Worm (Caenorhabditis elegans) whole organism, L1 larva: ENCODE results near the gene nhr-228.

ENCODE experiments used
- C16A3.4 ChIP-seq: fragments of 150-350 bp; optimal IDR thresholded peaks from 2 replicates; lab custom pipeline; 2014; ENCODE audit warnings: missing biosample characterization, missing genetic modification characterization
- C34B4.2 ChIP-seq: sonication (generic microtip); optimal IDR thresholded peaks from 2 replicates; lab custom pipeline; 2017; ENCODE audit warnings: mild to moderate bottlenecking, missing genetic modification characterization, missing compliant biosample characterization
- F16B12.6 ChIP-seq: fragments of 150-350 bp; optimal IDR thresholded peaks from 2 replicates; lab custom pipeline; 2014; ENCODE audit warnings: missing biosample characterization, missing genetic modification characterization
- aha-1 ChIP-seq: fragments of 150-350 bp; optimal IDR thresholded peaks from 2 replicates; lab custom pipeline; 2014; ENCODE audit warnings: missing biosample characterization, missing genetic modification characterization
- aly-2 ChIP-seq: fragments of 150-350 bp; optimal IDR thresholded peaks from 2 replicates; lab custom pipeline; 2014; ENCODE audit warnings: missing biosample characterization, missing genetic modification characterization
- ama-1 ChIP-seq: fragments of 150-350 bp; optimal IDR thresholded peaks from 2 replicates; lab custom pipeline; 2014
- blmp-1 ChIP-seq: fragments of 150-350 bp; optimal IDR thresholded peaks from 2 replicates; lab custom pipeline; 2014; ENCODE audit warnings: missing biosample characterization, missing genetic modification characterization
- ceh-82 ChIP-seq, 3 experiments: fragments of 150-350 bp in 1 of 3; sonication (generic microtip) in 2 of 3; optimal IDR thresholded peaks; 2 replicates each; lab custom pipeline; 2014 to 2017; ENCODE audit warnings: missing biosample characterization in 3 of 3, missing genetic modification characterization in 3 of 3
- dpl-1 ChIP-seq, 3 experiments: fragments of 150-350 bp in 2 of 3; sonication (generic microtip) in 1 of 3; optimal IDR thresholded peaks; 2 replicates each; lab custom pipeline; 2014 to 2017; ENCODE audit warnings: missing biosample characterization in 3 of 3, missing genetic modification characterization in 3 of 3, missing genetic modification reagents in 3 of 3
- efl-1 ChIP-seq, 4 experiments: fragments of 150-350 bp; optimal IDR thresholded peaks in 3 of 4; peaks in 1 of 4; 1 replicate in 1 of 4; 2 replicates in 3 of 4; lab custom pipeline; 2014; ENCODE audit warnings: missing biosample characterization in 2 of 4, missing genetic modification characterization in 2 of 4, missing genetic modification reagents in 2 of 4
- efl-3 ChIP-seq: fragments of 200-800 bp; sonication (Bioruptor generic); optimal IDR thresholded peaks from 2 replicates; lab custom pipeline; 2018; ENCODE audit warnings: mild to moderate bottlenecking, missing genetic modification characterization, missing compliant biosample characterization
- elt-2 ChIP-seq: sonication (generic microtip); optimal IDR thresholded peaks from 2 replicates; lab custom pipeline; 2016; ENCODE audit warnings: missing genetic modification characterization, mild to moderate bottlenecking, inconsistent platforms, missing compliant biosample characterization, missing genetic modification reagents
- fkh-8 ChIP-seq: sonication (generic microtip); optimal IDR thresholded peaks from 2 replicates; lab custom pipeline; 2016; ENCODE audit warnings: mild to moderate bottlenecking, missing genetic modification characterization, missing compliant biosample characterization
- hpl-2 ChIP-seq: fragments of 150-350 bp; optimal IDR thresholded peaks from 2 replicates; lab custom pipeline; 2014; ENCODE audit warnings: missing biosample characterization, missing genetic modification reagents, missing genetic modification characterization
- lin-13 ChIP-seq: fragments of 150-350 bp; optimal IDR thresholded peaks from 2 replicates; lab custom pipeline; 2014; ENCODE audit warnings: missing biosample characterization, missing genetic modification reagents, missing genetic modification characterization
- lin-35 ChIP-seq, 2 experiments: fragments of 150-350 bp; optimal IDR thresholded peaks; 2 replicates each; lab custom pipeline; 2014; ENCODE audit warnings: missing biosample characterization in 2 of 2, missing genetic modification characterization in 2 of 2, missing genetic modification reagents in 2 of 2
- lir-3 ChIP-seq: sonication (generic microtip); optimal IDR thresholded peaks from 2 replicates; lab custom pipeline; 2016; ENCODE audit warnings: mild to moderate bottlenecking, missing genetic modification characterization, moderate library complexity, missing compliant biosample characterization; ENCODE audit not compliant: poor library complexity
- lsy-2 ChIP-seq, 2 experiments: fragments of 150-350 bp; optimal IDR thresholded peaks; 2 replicates each; lab custom pipeline; 2014; ENCODE audit warnings: missing biosample characterization in 2 of 2, missing genetic modification characterization in 2 of 2
- mab-9 ChIP-seq: fragments of 200-800 bp; sonication (Bioruptor generic); IDR thresholded peaks from 2 replicates; pipeline ENCODE4 v1.3.6; 2022; ENCODE audit warnings: missing genetic modification reagents, missing genetic modification characterization, missing compliant biosample characterization
- mdl-1 ChIP-seq, 2 experiments: fragments of 150-350 bp; optimal IDR thresholded peaks; 2 replicates each; lab custom pipeline; 2014 to 2017; ENCODE audit warnings: missing biosample characterization in 2 of 2, missing genetic modification characterization in 2 of 2, inconsistent platforms in 1 of 2
- mep-1 ChIP-seq: fragments of 150-350 bp; optimal IDR thresholded peaks from 2 replicates; lab custom pipeline; 2014; ENCODE audit warnings: missing biosample characterization, missing genetic modification characterization
- nhr-12 ChIP-seq: sonication (generic microtip); optimal IDR thresholded peaks from 2 replicates; lab custom pipeline; 2017; ENCODE audit warnings: missing biosample characterization, missing genetic modification characterization
- nhr-19 ChIP-seq: fragments of 200-800 bp; sonication (Bioruptor generic); conservative IDR thresholded peaks from 2 replicates; pipeline ENCODE4 v1.3.6; 2022; ENCODE audit warnings: missing genetic modification characterization, missing compliant biosample characterization
- nhr-20 ChIP-seq: sonication (generic microtip); optimal IDR thresholded peaks from 2 replicates; lab custom pipeline; 2016; ENCODE audit warnings: mild to moderate bottlenecking, missing genetic modification characterization, missing compliant biosample characterization
- nhr-237 ChIP-seq: fragments of 150-350 bp; optimal IDR thresholded peaks from 2 replicates; lab custom pipeline; 2014; ENCODE audit warnings: missing biosample characterization, missing genetic modification characterization
- nhr-47 ChIP-seq: sonication (generic microtip); optimal IDR thresholded peaks from 2 replicates; lab custom pipeline; 2016; ENCODE audit warnings: mild to moderate bottlenecking, missing genetic modification characterization, moderate library complexity, missing compliant biosample characterization
- nhr-71 ChIP-seq: sonication (generic microtip); optimal IDR thresholded peaks from 2 replicates; lab custom pipeline; 2016; ENCODE audit warnings: mild to moderate bottlenecking, missing genetic modification characterization, moderate library complexity, missing compliant biosample characterization
- nhr-90 ChIP-seq: sonication (generic microtip); optimal IDR thresholded peaks from 2 replicates; lab custom pipeline; 2016; ENCODE audit warnings: mild to moderate bottlenecking, missing genetic modification characterization, missing compliant biosample characterization; ENCODE audit not compliant: poor library complexity
- pag-3 ChIP-seq: sonication (generic microtip); optimal IDR thresholded peaks from 2 replicates; lab custom pipeline; 2017; ENCODE audit warnings: missing genetic modification characterization, mild to moderate bottlenecking, missing compliant biosample characterization, antibody characterized with exemption, borderline replicate concordance; ENCODE audit not compliant: insufficient read depth
- pax-3 ChIP-seq: fragments of 200-800 bp; sonication (Bioruptor generic); optimal IDR thresholded peaks from 2 replicates; lab custom pipeline; 2018; ENCODE audit warnings: mild to moderate bottlenecking, missing genetic modification characterization, moderate library complexity, missing compliant biosample characterization
- skn-1 ChIP-seq: fragments of 150-350 bp; optimal IDR thresholded peaks from 2 replicates; lab custom pipeline; 2014; ENCODE audit warnings: missing biosample characterization, missing genetic modification characterization
- snu-23 ChIP-seq: sonication (generic microtip); optimal IDR thresholded peaks from 2 replicates; lab custom pipeline; 2016; ENCODE audit warnings: missing genetic modification characterization, missing compliant biosample characterization
- sup-37 ChIP-seq: fragments of 200-800 bp; sonication (Bioruptor generic); optimal IDR thresholded peaks from 2 replicates; lab custom pipeline; 2018; ENCODE audit warnings: mild to moderate bottlenecking, missing genetic modification characterization, missing compliant biosample characterization
- swsn-7 ChIP-seq: sonication (generic microtip); optimal IDR thresholded peaks from 2 replicates; lab custom pipeline; 2016; ENCODE audit warnings: missing genetic modification characterization, missing compliant biosample characterization
- tbx-2 ChIP-seq: sonication (generic microtip); optimal IDR thresholded peaks from 2 replicates; lab custom pipeline; 2016; ENCODE audit warnings: missing genetic modification characterization, missing compliant biosample characterization
- tlp-1 ChIP-seq: fragments of 150-350 bp; optimal IDR thresholded peaks from 2 replicates; lab custom pipeline; 2014; ENCODE audit warnings: missing biosample characterization, missing genetic modification characterization
- unc-30 ChIP-seq: sonication (generic microtip); optimal IDR thresholded peaks from 2 replicates; lab custom pipeline; 2017; ENCODE audit warnings: missing biosample characterization, missing genetic modification characterization
- unc-62 ChIP-seq: fragments of 150-350 bp; optimal IDR thresholded peaks from 2 replicates; lab custom pipeline; 2014; ENCODE audit warnings: missing biosample characterization, missing genetic modification reagents, missing genetic modification characterization
- unc-86 ChIP-seq: sonication (generic microtip); optimal IDR thresholded peaks from 2 replicates; lab custom pipeline; 2016; ENCODE audit warnings: missing genetic modification characterization, missing compliant biosample characterization
- vab-15 ChIP-seq: sonication (generic microtip); optimal IDR thresholded peaks from 2 replicates; lab custom pipeline; 2017; ENCODE audit warnings: missing genotype, mild to moderate bottlenecking, missing genetic modification characterization, missing compliant biosample characterization

Gene nhr-228

DNA sequence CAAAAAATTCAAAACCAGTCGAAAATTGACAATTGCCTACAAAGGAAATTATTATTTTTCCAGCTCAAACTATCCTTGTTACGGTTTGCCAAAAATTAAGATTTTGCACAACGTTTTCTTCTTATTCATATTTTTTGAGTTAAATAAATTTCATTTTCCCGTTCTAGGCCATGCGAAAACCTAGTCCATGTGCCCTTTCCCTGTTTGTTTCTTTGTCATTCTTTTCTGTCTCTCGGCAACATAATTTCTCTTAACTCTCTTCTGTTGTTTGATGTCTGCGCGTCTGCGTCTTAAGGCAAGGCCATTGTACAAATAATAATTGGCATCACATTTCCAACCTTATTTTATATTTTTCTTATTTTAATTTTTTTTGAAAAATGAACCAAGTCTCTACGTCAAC is at the start of gene nhr-228 (continued):
- TF ChIP-seq aha-1 (tag; lab: Kevin White, UChicago) = no peak
- peak; percentile 45 for TF ChIP-seq C16A3.4
- TF ChIP-seq lin-13 (GFP tag; lab: Kevin White, UChicago) = no peak
- peak; percentile 67 for TF ChIP-seq nhr-20 (tag; lab: Kevin White, UChicago)
- TF ChIP-seq unc-62 (GFP tag; lab: Kevin White, UChicago) = no peak
- no peak for TF ChIP-seq hpl-2 (GFP tag; lab: Kevin White, UChicago)
- TF ChIP-seq nhr-19 (GFP tag; lab: Robert Waterston, UW) = no peak
- TF ChIP-seq tbx-2 = peak; percentile 30
- no peak for TF ChIP-seq vab-15
- no peak for TF ChIP-seq pax-3 (tag; lab: Kevin White, UChicago)
- peak; percentile 35 for TF ChIP-seq fkh-8 (tag; lab: Kevin White, UChicago)
- TF ChIP-seq ama-1 (lab: Kevin White, UChicago) = no peak
- no peak for TF ChIP-seq unc-30 (tag; lab: Kevin White, UChicago)
- TF ChIP-seq tlp-1 (tag; lab: Kevin White, UChicago) = no peak
- TF ChIP-seq nhr-12 (tag; lab: Kevin White, UChicago) = no peak
- peak; percentile 89 for TF ChIP-seq skn-1 (tag; lab: Kevin White, UChicago)
- peak; percentile 24 for TF ChIP-seq pag-3

DNA sequence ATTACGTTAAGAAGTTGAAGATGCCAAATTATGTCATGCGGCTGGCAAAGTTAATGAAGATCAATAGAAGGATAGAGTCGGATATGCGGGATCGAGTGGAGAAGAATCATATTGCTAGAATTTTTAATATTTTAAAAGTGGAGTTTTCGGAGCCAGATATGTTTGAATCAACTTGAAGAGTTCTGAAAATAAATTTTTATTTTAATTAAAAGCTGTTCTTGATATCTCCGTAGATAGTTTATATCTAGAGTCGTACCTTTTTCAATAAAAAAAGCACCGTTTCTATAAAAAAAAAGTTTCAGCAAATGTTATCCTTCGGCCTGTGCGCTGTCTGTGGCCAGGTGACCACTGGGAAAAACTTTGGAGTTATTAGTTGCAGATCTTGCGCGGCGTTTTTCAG is 48.4 kb upstream of the nhr-228 start, which contains the start of gene nhr-96:
Gene nhr-96, plus strand, starts transcription at position 301 of the 400 bp plus-strand sequence.
- TF ChIP-seq efl-1 (optimal IDR thresholded peaks at IDR 0.05; lab: Kevin White, UChicago) = no peak
- peak in 1 of 2 experiments; percentile 70 for TF ChIP-seq efl-1 (GFP tag; optimal IDR thresholded peaks at IDR 0.05 in 1 of 2; lab: Kevin White, UChicago)
- TF ChIP-seq skn-1 (tag; lab: Kevin White, UChicago) = no peak

DNA sequence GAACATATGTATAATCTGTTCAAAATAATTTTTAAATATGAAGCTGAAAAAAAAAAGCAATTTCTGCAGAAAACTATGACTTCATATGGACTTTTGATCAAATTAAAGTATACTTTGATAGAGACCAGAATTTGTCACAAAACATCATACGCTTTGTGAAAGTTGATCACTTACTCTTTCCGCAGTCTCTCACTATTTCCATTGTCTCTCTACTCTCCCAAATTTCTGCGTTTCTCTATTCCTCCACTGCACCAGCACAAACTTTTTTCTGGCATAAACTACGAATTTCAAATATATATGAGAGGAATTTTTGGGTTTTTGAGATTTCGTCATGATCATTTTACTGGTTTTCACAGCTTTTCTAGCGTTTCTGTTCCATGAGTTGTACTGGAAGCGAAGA is 45.7 kb upstream of the nhr-228 start, which contains the start of gene cyp-33C4:
Gene cyp-33C4, plus strand, starts transcription at position 293 of the 400 bp plus-strand sequence.
- TF ChIP-seq efl-1 (optimal IDR thresholded peaks at IDR 0.05; lab: Kevin White, UChicago) (peak; percentile 26 to 48), efl-1 (GFP tag; optimal IDR thresholded peaks at IDR 0.05 in 1 of 2; lab: Kevin White, UChicago) (peak; percentile 13 to 82), nhr-71 (tag; lab: Kevin White, UChicago) (peak; percentile 58), aha-1 (tag; lab: Kevin White, UChicago) (no peak), fkh-8 (tag; lab: Kevin White, UChicago) (peak; percentile 55), F16B12.6 (no peak), elt-2 (tag; lab: Kevin White, UChicago) (peak; percentile 18), nhr-237 (tag; lab: Kevin White, UChicago) (no peak), nhr-90 (tag; lab: Kevin White, UChicago) (no peak), aly-2 (tag; lab: Kevin White, UChicago) (no peak), blmp-1 (peak; percentile 80), unc-86 (tag; lab: Kevin White, UChicago) (no peak), ceh-82 (tag; optimal IDR thresholded peaks at IDR 0.05; lab: Kevin White, UChicago) (peak in 1 of 3 experiments; percentile 20), snu-23 (GFP tag; lab: Kevin White, UChicago) (peak; percentile 60), nhr-47 (peak; percentile 33), mdl-1 (tag; optimal IDR thresholded peaks at IDR 0.05; lab: Kevin White, UChicago) (no peak), lsy-2 (tag; optimal IDR thresholded peaks at IDR 0.05; lab: Kevin White, UChicago) (peak in 1 of 2 experiments; percentile 42), mep-1 (tag; lab: Kevin White, UChicago) (peak; percentile 13), tlp-1 (tag; lab: Kevin White, UChicago) (no peak), dpl-1 (GFP tag; optimal IDR thresholded peaks at IDR 0.05; lab: Kevin White, UChicago) (peak in 1 of 3 experiments; percentile 26), nhr-20 (tag; lab: Kevin White, UChicago) (peak; percentile 86), lir-3 (tag; lab: Kevin White, UChicago) (no peak), sup-37 (GFP tag; lab: Kevin White, UChicago) (no peak), C34B4.2 (tag; lab: Kevin White, UChicago) (no peak), mab-9 (GFP tag; lab: Robert Waterston, UW) (no peak), swsn-7 (tag; lab: Kevin White, UChicago) (peak; percentile 34), efl-3 (no peak), lin-35 (GFP tag; optimal IDR thresholded peaks at IDR 0.05; lab: Kevin White, UChicago) (peak in 1 of 2 experiments; percentile 35)
